Worm (Caenorhabditis elegans): ENCODE data around the gene fbxa-24.

fbxa-24 gene

ce11 chrII:3795323-3795722 lies 21.0 kb upstream of the fbxa-24 start, which contains the start of gene Y8A9A.2:
Gene Y8A9A.2, plus strand, starts transcription at chrII:3795623.
- no peak for TF ChIP-seq egl-27 (tag; optimal IDR thresholded peaks at IDR 0.05)
- TF ChIP-seq nhr-11 (tag; optimal IDR thresholded peaks at IDR 0.05): no peak
- TF ChIP-seq nhr-12 (tag; optimal IDR thresholded peaks at IDR 0.05): no peak
- no peak for TF ChIP-seq fos-1 (tag; optimal IDR thresholded peaks at IDR 0.05)
- no peak for TF ChIP-seq unc-39 (tag; optimal IDR thresholded peaks at IDR 0.05)
- no peak for TF ChIP-seq ztf-4 (tag; optimal IDR thresholded peaks at IDR 0.05)
- TF ChIP-seq fkh-10 (GFP tag; optimal IDR thresholded peaks at IDR 0.05): no peak
- no peak for TF ChIP-seq pqm-1 (tag; optimal IDR thresholded peaks at IDR 0.05)
- no peak for TF ChIP-seq nhr-237 (tag; optimal IDR thresholded peaks at IDR 0.05)
- no peak for TF ChIP-seq nhr-43 (tag; optimal IDR thresholded peaks at IDR 0.05; ENCODE audit: poor library complexity, severe bottlenecking)
- no peak for TF ChIP-seq skn-1 (tag; optimal IDR thresholded peaks at IDR 0.05)
- no peak for TF ChIP-seq tbx-2 (tag; optimal IDR thresholded peaks at IDR 0.05)
- no peak for TF ChIP-seq ceh-9 (tag; optimal IDR thresholded peaks at IDR 0.05)
- no peak for TF ChIP-seq ztf-11 (tag; optimal IDR thresholded peaks at IDR 0.05)

ce11 chrII:3803219-3803618 lies 13.1 kb upstream of the fbxa-24 start, which contains the start of gene ins-32:
Gene ins-32, minus strand, starts transcription at chrII:3803319.
- TF ChIP-seq egl-5 (tag; optimal IDR thresholded peaks at IDR 0.05) (no peak), ZK546.5 (tag; optimal IDR thresholded peaks at IDR 0.05) (no peak), elt-1 (tag; optimal IDR thresholded peaks at IDR 0.05) (no peak), lsy-12 (tag; optimal IDR thresholded peaks at IDR 0.05) (no peak), nhr-23 (tag; optimal IDR thresholded peaks at IDR 0.05) (no peak), jun-1 (tag; optimal IDR thresholded peaks at IDR 0.05) (no peak), nhr-12 (tag; optimal IDR thresholded peaks at IDR 0.05) (no peak), tbx-2 (tag; optimal IDR thresholded peaks at IDR 0.05) (no peak), nhr-28 (tag; optimal IDR thresholded peaks at IDR 0.05) (no peak), hmg-11 (tag; optimal IDR thresholded peaks at IDR 0.05) (no peak), lin-39 (tag; optimal IDR thresholded peaks at IDR 0.05) (no peak), daf-12 (tag; optimal IDR thresholded peaks at IDR 0.05) (no peak), ztf-4 (tag; optimal IDR thresholded peaks at IDR 0.05) (no peak), lin-15B (tag; optimal IDR thresholded peaks at IDR 0.05) (no peak), ama-1 (optimal IDR thresholded peaks at IDR 0.05) (no peak), nfya-1 (tag; optimal IDR thresholded peaks at IDR 0.05; ENCODE audit: insufficient read depth) (no peak), ztf-11 (tag; optimal IDR thresholded peaks at IDR 0.05) (no peak), nhr-25 (tag; optimal IDR thresholded peaks at IDR 0.05) (no peak)

ce11 chrII:3805518-3805917 lies 10.8 kb upstream of the fbxa-24 start:
- no peak for TF ChIP-seq nhr-77 (tag; optimal IDR thresholded peaks at IDR 0.05)
- no peak for TF ChIP-seq nhr-23 (tag; optimal IDR thresholded peaks at IDR 0.05)
- no peak for TF ChIP-seq unc-39 (tag; optimal IDR thresholded peaks at IDR 0.05)
- TF ChIP-seq zag-1 (tag; optimal IDR thresholded peaks at IDR 0.05): no peak
- TF ChIP-seq nfya-1 (tag; optimal IDR thresholded peaks at IDR 0.05; ENCODE audit: insufficient read depth): no peak
- TF ChIP-seq skn-1 (tag; optimal IDR thresholded peaks at IDR 0.05): no peak
- no peak for TF ChIP-seq nhr-25 (tag; optimal IDR thresholded peaks at IDR 0.05)
- TF ChIP-seq nhr-28 (tag; optimal IDR thresholded peaks at IDR 0.05): no peak
- no peak for TF ChIP-seq elt-3 (tag; optimal IDR thresholded peaks at IDR 0.05)
- TF ChIP-seq R02D3.7 (tag; optimal IDR thresholded peaks at IDR 0.05): no peak
- TF ChIP-seq egl-5 (tag; optimal IDR thresholded peaks at IDR 0.05): no peak
- no peak for TF ChIP-seq sea-2 (GFP tag; optimal IDR thresholded peaks at IDR 0.05)
- TF ChIP-seq ceh-9 (tag; optimal IDR thresholded peaks at IDR 0.05): no peak
- no peak for TF ChIP-seq fkh-2 (tag; optimal IDR thresholded peaks at IDR 0.05)

ce11 chrII:3806964-3807363 lies 9.4 kb upstream of the fbxa-24 start, which contains the start of gene F54D10.4:
Gene F54D10.4, minus strand, starts transcription at chrII:3807064.
- no peak for TF ChIP-seq nhr-25 (tag; optimal IDR thresholded peaks at IDR 0.05)
- no peak for TF ChIP-seq nhr-77 (tag; optimal IDR thresholded peaks at IDR 0.05)
- no peak for TF ChIP-seq nhr-67 (tag; optimal IDR thresholded peaks at IDR 0.05)

- TF ChIP-seq nhr-67 (tag; optimal IDR thresholded peaks at IDR 0.05) (no peak), lin-39 (tag; optimal IDR thresholded peaks at IDR 0.05) (peak; percentile 64), nhr-25 (tag; optimal IDR thresholded peaks at IDR 0.05) (peak; percentile 4), R02D3.7 (tag; optimal IDR thresholded peaks at IDR 0.05) (peak; percentile 99), pqm-1 (tag; optimal IDR thresholded peaks at IDR 0.05) (peak; percentile 38), egl-27 (tag; optimal IDR thresholded peaks at IDR 0.05) (no peak), hmg-11 (tag; optimal IDR thresholded peaks at IDR 0.05) (no peak), nhr-23 (tag; optimal IDR thresholded peaks at IDR 0.05) (peak; percentile 66), elt-2 (tag; optimal IDR thresholded peaks at IDR 0.05) (peak; percentile 63), skn-1 (tag; optimal IDR thresholded peaks at IDR 0.05) (peak; percentile 14), unc-62 (GFP tag; optimal IDR thresholded peaks at IDR 0.05) (no peak), ZK546.5 (tag; optimal IDR thresholded peaks at IDR 0.05) (no peak), nfya-1 (tag; optimal IDR thresholded peaks at IDR 0.05; ENCODE audit: insufficient read depth) (peak; percentile 89), egl-5 (tag; optimal IDR thresholded peaks at IDR 0.05) (peak; percentile 30), nhr-43 (tag; optimal IDR thresholded peaks at IDR 0.05; ENCODE audit: poor library complexity, severe bottlenecking) (peak; percentile 71), lin-15B (tag; optimal IDR thresholded peaks at IDR 0.05) (peak; percentile 71)
These were observed 8.2 kb upstream of the fbxa-24 start, which contains the start of gene F54D10.5 for ce11 chrII:3808104-3808503. Gene F54D10.5, minus strand, starts transcription at chrII:3808177.

All from whole organism, L3 larva.